Fruit fly (Drosophila melanogaster): ENCODE measurements around the gene cup.

DNA sequence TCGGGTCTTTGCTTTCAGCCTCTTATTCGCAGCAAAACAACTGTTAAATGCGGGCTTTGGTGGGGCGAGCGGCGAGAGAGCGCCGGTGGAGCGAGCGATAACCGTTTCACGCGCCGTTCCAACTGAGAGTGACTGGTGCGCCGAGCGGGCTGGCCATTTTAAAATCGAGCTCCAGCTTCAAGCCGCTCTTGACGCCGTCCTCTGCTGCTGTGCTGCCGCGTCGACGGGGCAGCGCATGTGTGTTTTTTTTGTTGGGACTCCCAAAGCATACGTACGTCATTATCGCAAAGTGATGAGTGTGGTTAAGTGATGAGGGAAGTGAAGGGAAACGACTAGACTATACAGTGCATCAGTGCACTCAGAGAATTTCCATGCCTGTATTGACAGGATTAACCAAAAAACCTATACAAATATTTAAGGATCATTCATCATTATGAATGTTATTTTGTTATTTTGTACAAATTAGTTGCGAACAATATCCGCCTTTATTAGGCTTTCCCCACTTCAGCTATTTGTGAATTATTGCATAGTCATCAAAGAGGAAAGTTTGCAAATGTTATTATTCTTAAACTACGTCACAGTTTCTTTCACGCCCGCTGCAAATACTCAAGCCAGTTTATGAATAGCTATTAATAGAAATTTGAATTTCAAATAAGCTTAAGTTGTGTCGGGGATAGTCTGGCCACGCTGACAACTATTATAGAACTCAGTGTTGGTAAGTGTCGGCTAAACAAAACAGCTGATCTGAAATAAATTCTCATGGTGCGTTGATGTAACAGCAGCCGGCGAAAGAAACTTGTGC, 9.9 kb downstream of the cup start, which contains the start of gene Spn27A:
- peak; percentile 39 for TF ChIP-seq bab1 (GFP tag; optimal IDR thresholded peaks at IDR 0.05)
- peak; percentile 64 for TF ChIP-seq Crg-1 (GFP tag; optimal IDR thresholded peaks at IDR 0.05)
- TF ChIP-seq CG5204 (GFP tag; optimal IDR thresholded peaks at IDR 0.05) = no peak
- TF ChIP-seq tj (GFP tag; optimal IDR thresholded peaks at IDR 0.05) = peak; percentile 68
- no peak for TF ChIP-seq kay (GFP tag; ENCODE audit: borderline replicate concordance)
- TF ChIP-seq CG12768 (GFP tag; optimal IDR thresholded peaks at IDR 0.05) = peak; percentile 70
- TF ChIP-seq CG14711 (tag; optimal IDR thresholded peaks at IDR 0.05) = peak; percentile 61
- TF ChIP-seq CG11617 (GFP tag; optimal IDR thresholded peaks at IDR 0.05) = peak; percentile 72
- peak; percentile 66 for TF ChIP-seq CG1620 (GFP tag; optimal IDR thresholded peaks at IDR 0.05)

Measured in whole organism, adult.